Fruit fly (Drosophila melanogaster) ovary, adult (tissue): ENCODE data around the gene mTerf3.

Source experiments
- CG17801 ChIP-seq: fragments of 200-800 bp; optimal IDR thresholded peaks from 2 replicates; lab custom pipeline; 2019; ENCODE audit warnings: missing biosample characterization, mild to moderate bottlenecking, missing genetic modification characterization, moderate library complexity; ENCODE audit not compliant: partially characterized antibody

mTerf3 gene

DNA sequence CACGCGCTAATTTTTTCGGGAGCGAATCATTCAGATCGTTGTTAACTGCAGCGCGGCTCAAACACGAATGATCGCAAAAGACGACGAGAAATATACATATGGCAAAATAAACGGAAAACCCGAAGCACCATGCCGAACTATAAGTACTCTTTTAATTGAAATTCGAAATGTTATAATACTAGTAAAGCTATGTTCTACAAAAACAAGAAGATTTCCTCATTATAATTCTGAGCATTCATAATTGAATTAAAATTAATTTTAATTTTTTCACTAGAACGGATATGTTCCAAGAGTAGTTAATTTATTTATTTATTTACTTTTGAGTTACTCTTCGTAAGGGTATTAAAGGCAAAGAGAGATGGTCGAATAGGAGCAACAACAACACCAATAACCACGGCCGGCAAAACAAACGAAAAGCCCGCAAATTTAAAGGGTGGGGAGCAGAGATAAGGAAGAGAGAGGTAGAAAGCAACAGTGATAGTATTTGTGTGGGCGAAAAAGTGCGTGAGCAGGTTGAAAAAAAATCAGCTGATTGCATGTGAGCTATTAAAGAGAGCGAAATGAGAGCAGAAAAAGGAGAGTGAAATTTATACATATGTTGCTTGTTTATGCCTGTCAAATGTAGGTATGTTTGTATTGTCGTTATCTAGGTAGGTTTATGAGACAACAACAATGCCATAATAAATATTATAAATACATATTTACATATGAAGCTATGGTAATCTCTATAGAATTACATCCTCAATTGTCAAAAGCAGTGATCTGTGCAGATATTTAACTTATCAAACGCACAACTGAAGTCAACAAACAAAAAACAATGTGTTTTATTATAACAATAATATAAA lies 26.9 kb downstream of the mTerf3 start:
- TF ChIP-seq CG17801 = peak; percentile 95

DNA sequence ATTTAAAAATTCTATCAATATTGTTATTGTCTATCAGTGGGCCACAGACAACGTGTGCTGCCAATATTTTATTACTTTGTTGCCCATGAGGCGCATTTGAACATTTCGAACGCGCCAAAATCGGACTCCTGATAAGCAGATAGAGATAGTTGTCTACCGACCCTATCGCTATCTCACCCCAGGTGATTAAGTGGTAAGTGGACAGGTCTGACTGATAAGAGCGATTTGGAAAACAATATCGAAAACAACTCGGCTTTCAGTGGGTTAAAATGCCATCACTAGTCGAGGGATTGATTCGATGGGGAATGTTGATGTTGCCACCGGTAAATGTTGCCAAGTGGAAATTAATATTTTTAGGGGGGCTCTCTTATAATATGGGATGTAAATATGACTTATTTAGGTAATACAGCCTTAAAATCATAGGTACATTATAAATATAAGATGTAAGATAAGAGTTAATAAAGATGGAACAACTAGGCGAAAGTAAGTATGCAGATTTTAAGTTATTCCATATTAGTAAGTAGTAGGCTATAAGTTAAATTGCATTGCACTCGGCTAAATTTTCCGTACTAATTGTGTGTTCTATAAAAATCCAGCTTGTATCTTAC lies 28.9 kb downstream of the mTerf3 start, which contains the start of gene ND-39:
Gene ND-39, plus strand, starts transcription at position 558 of the 608 bp plus-strand sequence.
- no peak for TF ChIP-seq CG17801

DNA sequence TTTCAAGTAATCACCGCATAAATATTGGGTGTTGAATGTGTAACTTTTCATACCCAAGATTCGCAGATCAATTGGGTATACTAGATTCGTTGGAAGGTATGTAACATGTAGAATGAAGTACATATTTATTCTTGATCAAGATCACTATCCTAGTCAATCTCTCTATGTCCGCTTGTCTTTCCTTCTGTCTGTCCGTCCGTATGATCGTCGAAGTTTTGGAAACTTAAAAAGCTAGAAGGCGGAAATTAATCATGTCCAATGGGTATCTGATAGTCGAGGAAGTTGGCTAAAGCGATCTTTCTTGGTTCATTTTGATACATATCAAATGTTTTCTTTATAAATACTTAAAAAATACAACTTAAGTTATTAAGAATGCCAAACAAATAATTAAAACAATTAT lies 32.9 kb downstream of the mTerf3 start:
- no peak for TF ChIP-seq CG17801

DNA sequence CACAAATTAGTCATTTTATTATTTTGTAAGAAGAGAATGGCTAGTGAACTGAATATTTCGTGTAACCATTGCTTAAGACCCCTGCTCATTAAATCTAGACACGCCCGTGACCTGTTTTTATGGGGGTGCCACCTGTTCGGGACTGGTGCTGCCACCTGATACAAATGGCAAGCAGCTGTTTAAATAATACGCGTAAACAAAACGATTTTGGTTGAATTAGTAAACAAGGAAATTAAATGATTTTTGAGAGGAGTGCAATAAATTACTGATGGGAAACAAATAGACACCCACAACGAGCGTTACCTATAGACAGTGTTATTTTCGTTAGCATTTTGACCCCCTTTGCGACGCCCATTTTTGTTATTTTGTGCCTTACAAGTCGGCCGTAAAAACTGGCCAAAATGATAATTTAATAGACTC lies 45.8 kb downstream of the mTerf3 start:
- TF ChIP-seq CG17801 = peak; percentile 87

DNA sequence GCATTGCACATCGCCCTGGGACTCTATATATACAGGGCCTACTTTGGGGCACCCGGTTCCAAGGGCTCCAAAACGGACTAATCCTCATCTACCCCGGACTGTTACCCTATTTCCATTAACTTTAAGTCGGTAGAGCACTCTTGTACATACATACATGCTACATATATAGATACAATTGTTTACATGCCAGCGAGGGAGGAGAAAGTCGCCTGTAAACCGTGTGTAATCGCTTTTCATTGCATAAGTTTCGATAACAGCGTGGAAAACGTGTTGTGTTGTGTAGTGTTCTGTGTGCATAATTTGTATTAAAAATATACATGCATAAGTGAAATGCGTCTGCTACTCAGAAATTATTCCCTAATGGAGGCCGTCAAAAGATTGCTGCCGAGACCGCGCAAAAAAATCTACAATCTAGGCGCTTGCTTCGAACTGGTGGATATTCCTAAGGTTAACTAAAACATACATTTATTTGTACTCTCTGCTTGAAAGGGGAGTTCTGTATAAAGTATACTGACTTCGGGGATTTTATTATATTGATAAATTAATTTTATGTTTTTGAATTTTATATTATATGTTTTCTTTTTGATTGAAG lies 46.3 kb downstream of the mTerf3 start, which contains the start of gene isoQC:
Gene isoQC, plus strand, starts transcription at position 270 of the 592 bp plus-strand sequence.
- no peak for TF ChIP-seq CG17801

DNA sequence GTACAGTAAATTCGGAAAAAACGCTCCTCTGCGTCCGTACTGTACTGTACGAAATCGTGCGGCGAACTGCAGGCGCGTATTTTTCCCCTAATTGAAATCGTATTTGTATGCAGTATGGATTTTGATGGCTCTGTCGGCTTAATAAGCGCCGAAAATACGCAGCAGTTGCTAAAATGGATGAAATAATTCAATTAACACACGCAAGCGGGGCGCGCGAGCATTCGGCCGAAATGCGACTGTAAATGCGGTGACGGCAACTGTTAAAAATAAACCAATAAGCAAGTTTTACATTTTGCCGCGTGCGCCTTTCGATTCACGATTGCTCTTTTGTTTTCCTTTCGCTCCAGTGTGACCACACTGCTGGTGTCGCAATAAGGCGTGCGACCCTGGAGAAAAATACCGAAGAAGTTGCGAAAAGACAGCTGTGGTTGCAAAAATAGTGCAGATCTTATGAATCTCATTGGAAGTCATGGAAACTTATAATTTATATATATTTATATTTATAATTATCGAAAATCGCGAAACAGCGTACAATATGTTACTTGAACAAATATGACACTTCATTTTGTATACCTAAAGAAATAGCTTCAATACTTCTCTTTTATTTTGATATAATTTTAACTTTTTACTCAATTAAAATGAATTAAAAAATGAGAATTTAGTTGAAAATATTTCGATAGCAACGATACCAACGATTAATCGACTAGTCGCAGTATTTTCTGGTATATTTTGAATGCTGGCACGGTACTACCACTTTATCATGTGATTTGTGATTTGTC lies 47.4 kb downstream of the mTerf3 start, which contains the start of the genes CG32428 and CG5969:
Gene CG32428, minus strand, starts transcription at position 703 of the 779 bp plus-strand sequence.
Gene CG5969, plus strand, starts transcription at position 763 of the 779 bp plus-strand sequence.
- TF ChIP-seq CG17801 = peak; percentile 24

DNA sequence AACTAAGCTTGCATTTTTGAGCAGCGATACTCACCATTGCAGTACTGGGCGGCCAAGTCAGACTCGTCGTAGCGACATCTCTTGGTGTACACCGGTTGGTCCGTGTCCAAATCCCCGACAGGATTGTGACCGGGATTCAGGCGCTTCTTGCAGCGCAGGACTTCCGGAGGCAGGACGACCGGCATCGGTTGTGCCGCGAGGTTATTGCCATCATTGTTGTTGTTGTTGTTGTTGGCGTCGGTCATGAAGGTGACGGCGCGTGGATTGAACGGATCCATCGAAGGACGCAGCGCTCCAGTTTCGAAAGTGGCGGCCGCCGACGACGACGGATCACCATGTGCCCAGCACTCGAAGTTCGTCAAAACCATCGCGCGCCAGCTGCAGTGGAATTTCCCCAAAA lies 48.0 kb downstream of the mTerf3 start:
- TF ChIP-seq CG17801 = no peak

DNA sequence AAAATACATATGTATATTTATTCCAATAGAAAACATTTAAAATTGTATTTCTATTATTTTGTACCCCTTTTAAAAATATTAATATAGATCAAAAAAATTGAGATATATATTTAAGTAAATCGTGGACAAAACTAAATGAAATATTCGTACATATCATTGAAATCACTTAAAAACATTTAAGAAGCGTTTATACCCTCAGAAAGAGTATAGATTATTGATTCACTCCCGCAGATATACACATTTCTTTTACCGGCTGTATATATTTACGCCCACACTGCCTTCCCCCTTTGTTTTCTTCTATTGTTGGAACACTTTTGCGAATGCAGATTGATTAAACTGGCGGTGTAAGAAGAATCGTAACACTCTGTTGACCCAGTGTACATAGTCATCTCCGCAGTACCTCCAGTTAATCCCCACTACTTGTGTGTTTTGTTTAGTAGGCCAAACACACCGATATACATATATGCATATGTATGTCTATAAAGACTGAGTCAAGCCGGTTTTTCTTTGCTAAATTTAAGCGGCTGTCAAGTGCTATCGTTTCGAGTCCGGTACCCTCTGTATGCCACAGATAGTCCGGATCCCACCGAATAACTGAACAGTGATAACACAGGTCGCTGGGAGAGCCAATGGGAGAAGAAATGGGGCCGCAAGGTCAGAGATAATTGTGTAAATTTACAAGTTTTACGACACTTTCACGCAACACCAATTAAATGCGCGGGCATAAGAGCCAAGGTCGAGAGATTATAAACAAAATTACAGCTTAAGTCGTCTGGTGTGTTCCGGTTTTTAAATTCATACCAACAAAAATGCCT lies 48.9 kb downstream of the mTerf3 start:
- no peak for TF ChIP-seq CG17801

DNA sequence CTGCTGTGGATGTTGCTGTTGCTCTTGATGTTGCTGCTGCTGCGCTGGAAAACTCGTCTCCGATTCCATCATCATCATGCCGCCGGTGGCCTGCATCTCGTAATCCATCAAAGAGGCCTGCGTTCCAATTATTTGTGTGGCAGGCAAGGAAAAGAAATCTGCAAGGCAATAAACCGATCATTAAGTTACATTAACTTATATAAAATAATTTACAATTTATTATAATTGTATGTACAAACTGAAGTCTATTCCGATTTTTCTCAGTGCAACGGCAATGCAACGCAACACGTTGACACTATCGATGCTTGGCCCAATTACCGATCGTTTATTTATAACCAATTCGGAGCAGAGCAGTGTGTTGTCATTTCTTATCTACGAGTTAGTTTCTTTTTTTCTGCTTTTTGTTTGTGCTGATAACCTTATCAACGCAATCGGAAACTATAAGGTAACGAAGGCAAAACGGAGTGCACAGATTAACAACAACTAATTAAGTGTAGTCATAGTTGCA lies 49.5 kb downstream of the mTerf3 start:
- TF ChIP-seq CG17801 = peak; percentile 2
